Fruit fly (Drosophila melanogaster): ENCODE results near the gene Sfp93F.

Gene Sfp93F

DNA sequence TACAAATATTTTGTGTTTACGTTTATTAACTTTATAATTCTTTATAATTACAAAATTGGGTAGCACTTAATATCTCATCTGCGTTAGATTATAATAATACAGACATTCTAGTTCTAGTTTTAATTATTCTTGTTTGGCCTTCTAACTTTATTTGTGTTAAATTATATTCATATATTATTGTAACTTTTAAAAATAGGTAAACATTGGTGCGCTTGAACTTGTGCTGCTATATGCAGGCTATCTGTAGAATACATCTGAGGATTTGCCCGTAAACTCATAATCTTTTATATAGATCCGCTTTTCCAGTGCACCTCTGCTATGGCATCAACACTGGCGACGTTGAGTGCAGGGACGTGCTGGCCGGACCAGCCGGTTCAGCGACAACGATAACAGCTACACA lies 13.6 kb downstream of the Sfp93F start (continued):
- TF ChIP-seq Lpt (GFP tag; optimal IDR thresholded peaks at IDR 0.05) (no peak), net (GFP tag; optimal IDR thresholded peaks at IDR 0.05) (no peak), Eip78C (GFP tag) (peak; percentile 70), Eip93F (GFP tag; optimal IDR thresholded peaks at IDR 0.05) (no peak), esn (GFP tag; optimal IDR thresholded peaks at IDR 0.05) (no peak), Gug (GFP tag; IDR thresholded peaks at IDR 0.05) (no peak), Blimp-1 (GFP tag; optimal IDR thresholded peaks at IDR 0.05) (no peak), CG1621 (tag; optimal IDR thresholded peaks at IDR 0.05) (peak; percentile 21), CG11902 (GFP tag; optimal IDR thresholded peaks at IDR 0.05) (no peak), lz (GFP tag; optimal IDR thresholded peaks at IDR 0.05) (no peak), CG10669 (GFP tag; optimal IDR thresholded peaks at IDR 0.05) (no peak), spab (GFP tag; optimal IDR thresholded peaks at IDR 0.05) (peak; percentile 21), CG11762 (GFP tag; optimal IDR thresholded peaks at IDR 0.05; ENCODE audit: insufficient read depth) (no peak), Hr4 (GFP tag; optimal IDR thresholded peaks at IDR 0.05) (peak; percentile 14), CG6808 (GFP tag; optimal IDR thresholded peaks at IDR 0.05) (no peak), vri (GFP tag; optimal IDR thresholded peaks at IDR 0.05) (no peak), Hr38 (GFP tag; optimal IDR thresholded peaks at IDR 0.05) (no peak), Sox14 (GFP tag; optimal IDR thresholded peaks at IDR 0.05) (no peak)

DNA sequence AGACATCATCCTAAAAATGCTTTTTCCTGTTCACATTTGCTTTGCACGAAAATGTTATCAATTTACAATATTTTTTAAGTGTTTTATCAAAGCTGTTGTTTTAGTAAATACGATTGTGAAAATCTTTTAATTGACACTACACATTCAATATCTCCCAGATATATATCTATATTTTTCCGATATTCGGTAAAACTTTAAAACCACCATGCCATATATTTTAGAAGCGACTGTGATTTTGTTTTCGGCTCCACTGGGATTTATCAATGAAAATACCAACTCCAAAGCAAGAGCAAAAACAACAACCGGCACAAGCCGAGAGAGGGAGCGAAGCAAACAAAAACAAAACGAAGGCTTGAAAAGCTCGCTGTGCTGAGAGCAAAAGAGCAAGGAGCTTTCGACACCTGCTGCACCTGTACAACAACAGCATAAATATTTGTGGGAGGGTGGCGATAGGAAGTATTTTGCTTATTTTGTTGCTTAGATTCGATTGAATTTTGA lies 16.1 kb downstream of the Sfp93F start:
- TF ChIP-seq achi (GFP tag; optimal IDR thresholded peaks at IDR 0.05) (peak; percentile 86), CG6276 (GFP tag; optimal IDR thresholded peaks at IDR 0.05) (peak; percentile 82), CG11762 (GFP tag; optimal IDR thresholded peaks at IDR 0.05; ENCODE audit: insufficient read depth) (peak; percentile 75), fd85E (GFP tag; optimal IDR thresholded peaks at IDR 0.05) (peak; percentile 59), CG6808 (GFP tag; optimal IDR thresholded peaks at IDR 0.05) (peak; percentile 69), Eip75B (GFP tag; optimal IDR thresholded peaks at IDR 0.05) (peak; percentile 82), CG31627 (GFP tag; optimal IDR thresholded peaks at IDR 0.05) (peak; percentile 88), Blimp-1 (GFP tag; optimal IDR thresholded peaks at IDR 0.05) (peak; percentile 56), Eip78C (GFP tag) (peak; percentile 97), topi (GFP tag; optimal IDR thresholded peaks at IDR 0.05) (peak; percentile 89), CG34406 (GFP tag; optimal IDR thresholded peaks at IDR 0.05) (peak; percentile 83), CG32006 (GFP tag; optimal IDR thresholded peaks at IDR 0.05) (peak; percentile 90), CG10669 (GFP tag; optimal IDR thresholded peaks at IDR 0.05) (peak; percentile 79), acj6 (GFP tag; optimal IDR thresholded peaks at IDR 0.05) (peak; percentile 81), ss (GFP tag; optimal IDR thresholded peaks at IDR 0.05) (peak; percentile 65 to 71), CG16779 (tag; optimal IDR thresholded peaks at IDR 0.05) (peak; percentile 57), Lpt (GFP tag; optimal IDR thresholded peaks at IDR 0.05) (peak; percentile 70), spab (GFP tag; optimal IDR thresholded peaks at IDR 0.05) (peak; percentile 74), OdsH (GFP tag; optimal IDR thresholded peaks at IDR 0.05) (peak; percentile 83), Smox (GFP tag; optimal IDR thresholded peaks at IDR 0.05) (peak; percentile 88), eg (GFP tag; IDR thresholded peaks at IDR 0.05) (peak; percentile 80), Sox15 (GFP tag; optimal IDR thresholded peaks at IDR 0.05) (peak; percentile 72), salr (GFP tag; optimal IDR thresholded peaks at IDR 0.05) (peak; percentile 47 to 86), net (GFP tag; optimal IDR thresholded peaks at IDR 0.05) (peak; percentile 88), lz (GFP tag; optimal IDR thresholded peaks at IDR 0.05) (peak; percentile 87), Sox14 (GFP tag; optimal IDR thresholded peaks at IDR 0.05) (peak; percentile 88), CG10631 (GFP tag; optimal IDR thresholded peaks at IDR 0.05) (peak; percentile 79), Hr4 (GFP tag; optimal IDR thresholded peaks at IDR 0.05) (peak; percentile 87), CG4318 (GFP tag; optimal IDR thresholded peaks at IDR 0.05) (peak; percentile 80), Ets21C (GFP tag; optimal IDR thresholded peaks at IDR 0.05) (peak; percentile 76), CG7368 (GFP tag; optimal IDR thresholded peaks at IDR 0.05) (peak; percentile 71), Met (GFP tag; optimal IDR thresholded peaks at IDR 0.05) (peak; percentile 90), CG8319 (GFP tag; optimal IDR thresholded peaks at IDR 0.05) (peak; percentile 59), fkh (GFP tag; optimal IDR thresholded peaks at IDR 0.05) (no peak), CG11294 (GFP tag; IDR thresholded peaks at IDR 0.05) (no peak; the same call in 1 of the 2 replicates), Ets96B (tag; optimal IDR thresholded peaks at IDR 0.05) (peak; percentile 79), CG11902 (GFP tag; optimal IDR thresholded peaks at IDR 0.05) (peak; percentile 50), CG8632 (GFP tag; optimal IDR thresholded peaks at IDR 0.05) (peak; percentile 76), CG9139 (GFP tag; optimal IDR thresholded peaks at IDR 0.05) (peak; percentile 4), dsx (GFP tag; optimal IDR thresholded peaks at IDR 0.05; ENCODE audit: poor library complexity, severe bottlenecking) (peak; percentile 75), cyc (GFP tag; optimal IDR thresholded peaks at IDR 0.05) (peak; percentile 78), dac (GFP tag; optimal IDR thresholded peaks at IDR 0.05) (peak; percentile 80)
